Worm (Caenorhabditis elegans) whole organism, early embryonic: ENCODE measurements around the gene sor-1.

Experiments used
- aly-1 ChIP-seq: sonication (generic microtip); optimal IDR thresholded peaks from 2 replicates; lab custom pipeline; 2016; ENCODE audit warnings: missing genetic modification characterization, missing compliant biosample characterization
- hmbx-1 ChIP-seq: sonication (generic microtip); optimal IDR thresholded peaks from 2 replicates; lab custom pipeline; 2016; ENCODE audit warnings: mild to moderate bottlenecking, missing genetic modification characterization, missing compliant biosample characterization
- scrt-1 ChIP-seq: fragments of 200-800 bp; sonication (Bioruptor generic); IDR thresholded peaks from 2 replicates; pipeline ENCODE4 v1.3.6; 2022; ENCODE audit warnings: missing genetic modification characterization, missing compliant biosample characterization
- sea-1 ChIP-seq: fragments of 200-800 bp; sonication (Bioruptor generic); conservative IDR thresholded peaks from 2 replicates; pipeline ENCODE4 v1.3.6; 2022; ENCODE audit warnings: missing genetic modification characterization, missing compliant biosample characterization

- TF ChIP-seq sea-1, result no peak
- no peak for TF ChIP-seq aly-1
- no peak for TF ChIP-seq hmbx-1 (tag; lab: Kevin White, UChicago)
- TF ChIP-seq scrt-1 (GFP tag; lab: Robert Waterston, UW), result no peak
These were observed 23.3 kb upstream of the sor-1 start, which contains the start of gene ZK353.10 for ce11 chrIII:8394374-8395302.
